Worm (Caenorhabditis elegans): ENCODE results near the gene Y102E9.6.

DNA sequence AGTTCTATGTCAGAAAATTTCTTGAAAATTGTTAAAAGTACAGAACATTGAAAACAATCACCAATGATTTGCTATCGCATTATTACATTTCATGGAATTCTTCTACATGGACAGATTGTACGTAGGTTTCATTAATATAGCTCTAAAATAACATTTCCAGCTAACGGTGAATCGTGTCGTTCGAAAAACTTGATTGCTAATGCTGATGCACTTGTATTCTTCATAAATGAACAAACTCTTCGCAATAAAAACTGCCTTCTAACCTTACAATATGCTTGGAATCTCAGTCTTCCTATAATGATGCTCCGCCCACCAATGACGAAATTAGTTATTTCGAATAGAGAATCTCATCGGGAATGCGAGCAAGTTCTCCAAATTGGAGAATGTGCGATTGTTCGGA lies 31.0 kb downstream of the Y102E9.6 start, which contains the start of gene F37A4.6:
- TF ChIP-seq nhr-2 (tag; optimal IDR thresholded peaks at IDR 0.05) (no peak), lsy-2 (tag; optimal IDR thresholded peaks at IDR 0.05) (no peak), pha-4 (tag; optimal IDR thresholded peaks at IDR 0.05) (no peak), nhr-237 (tag; optimal IDR thresholded peaks at IDR 0.05) (no peak), unc-62 (GFP tag; optimal IDR thresholded peaks at IDR 0.05) (no peak), blmp-1 (tag; optimal IDR thresholded peaks at IDR 0.05) (no peak), ceh-39 (tag; optimal IDR thresholded peaks at IDR 0.05) (no peak), sptf-1 (tag; optimal IDR thresholded peaks at IDR 0.05) (no peak), nhr-76 (tag; optimal IDR thresholded peaks at IDR 0.05) (no peak), ztf-11 (tag; optimal IDR thresholded peaks at IDR 0.05) (no peak), snpc-4 (tag; optimal IDR thresholded peaks at IDR 0.05) (no peak), nhr-28 (tag; optimal IDR thresholded peaks at IDR 0.05) (no peak), bed-3 (GFP tag; optimal IDR thresholded peaks at IDR 0.05) (no peak)

All from whole organism, mixed stage, embryonic.